Fruit fly (Drosophila melanogaster): ENCODE results near the gene CG7341.

CG7341 gene

DNA sequence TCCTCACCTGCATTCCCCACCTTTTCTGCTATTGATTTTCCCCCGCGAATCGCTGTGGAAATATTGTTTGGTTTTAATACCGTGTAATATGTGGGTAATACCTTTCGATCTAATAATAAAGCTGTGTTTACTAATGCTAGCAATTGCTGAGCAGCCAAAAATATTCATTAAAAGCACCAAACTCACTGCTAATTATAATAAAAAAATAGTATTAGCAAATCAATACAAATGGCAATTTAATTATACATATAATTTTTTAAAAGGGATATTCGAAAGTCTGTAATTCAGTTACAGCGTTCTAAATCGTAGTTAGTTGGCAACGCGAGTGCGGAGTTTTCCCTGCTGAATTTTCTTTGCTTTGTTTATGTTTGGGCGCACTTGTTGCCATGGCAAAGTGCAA, 18.9 kb upstream of the CG7341 start:
- TF ChIP-seq shn (GFP tag; optimal IDR thresholded peaks at IDR 0.05) (no peak), crol (GFP tag; IDR thresholded peaks at IDR 0.05) (no peak), prd (optimal IDR thresholded peaks at IDR 0.05) (no peak), prd (GFP tag; IDR thresholded peaks at IDR 0.05) (no peak; the same call in 2 of the 3 replicates), CG32532 (GFP tag; IDR thresholded peaks at IDR 0.05) (no peak), CG10209 (GFP tag; optimal IDR thresholded peaks at IDR 0.05) (peak; percentile 9), D19B (GFP tag; optimal IDR thresholded peaks at IDR 0.05) (peak; percentile 76), Six4 (GFP tag; optimal IDR thresholded peaks at IDR 0.05) (no peak), gsb-n (tag; optimal IDR thresholded peaks at IDR 0.05) (no peak), CG17612 (GFP tag; IDR thresholded peaks at IDR 0.05) (no peak), Usf (GFP tag; optimal IDR thresholded peaks at IDR 0.05) (no peak), CG9817 (tag; optimal IDR thresholded peaks at IDR 0.05) (no peak), sob (GFP tag; IDR thresholded peaks at IDR 0.05) (no peak), disco-r (GFP tag; optimal IDR thresholded peaks at IDR 0.05) (no peak), CG16779 (GFP tag; IDR thresholded peaks at IDR 0.05) (no peak), Bteb2 (GFP tag; optimal IDR thresholded peaks at IDR 0.05) (no peak), HHEX (GFP tag; optimal IDR thresholded peaks at IDR 0.05) (no peak), Atf3 (GFP tag; optimal IDR thresholded peaks at IDR 0.05) (no peak), CG4707 (GFP tag; optimal IDR thresholded peaks at IDR 0.05) (no peak), Ets65A (GFP tag) (peak; percentile 49), CG7372 (GFP tag; IDR thresholded peaks at IDR 0.05) (no peak), CG15269 (tag; optimal IDR thresholded peaks at IDR 0.05) (peak; percentile 2), run (tag; optimal IDR thresholded peaks at IDR 0.05) (no peak), Hmr (GFP tag; optimal IDR thresholded peaks at IDR 0.05) (no peak), Xrp1 (GFP tag; IDR thresholded peaks at IDR 0.05) (no peak), CG3838 (GFP tag; optimal IDR thresholded peaks at IDR 0.05) (no peak), CG3065 (GFP tag; optimal IDR thresholded peaks at IDR 0.05) (no peak), lov (optimal IDR thresholded peaks at IDR 0.05) (no peak), lov (GFP tag; IDR thresholded peaks at IDR 0.05) (no peak), trh (GFP tag; optimal IDR thresholded peaks at IDR 0.05) (no peak), fd96Cb (tag; optimal IDR thresholded peaks at IDR 0.05) (no peak), CG4854 (GFP tag; optimal IDR thresholded peaks at IDR 0.05) (no peak), p53 (GFP tag; optimal IDR thresholded peaks at IDR 0.05) (no peak), MESR4 (GFP tag; optimal IDR thresholded peaks at IDR 0.05) (no peak), psq (GFP tag; optimal IDR thresholded peaks at IDR 0.05) (no peak), Med (GFP tag) (peak; percentile 49), CG7963 (GFP tag; IDR thresholded peaks at IDR 0.05; ENCODE audit: partially characterized antibody) (no peak), row (GFP tag; IDR thresholded peaks at IDR 0.05) (peak; percentile 55; the same call in 2 of the 3 replicates), jumu (GFP tag; optimal IDR thresholded peaks at IDR 0.05) (no peak), Fer3 (tag; optimal IDR thresholded peaks at IDR 0.05) (no peak), Atf-2 (GFP tag; optimal IDR thresholded peaks at IDR 0.05) (no peak), CG1233 (GFP tag; optimal IDR thresholded peaks at IDR 0.05) (no peak), CG32767 (GFP tag; IDR thresholded peaks at IDR 0.05) (no peak), Optix (GFP tag; IDR thresholded peaks at IDR 0.05) (no peak), CG3407 (GFP tag; optimal IDR thresholded peaks at IDR 0.05) (no peak), CG5180 (GFP tag; optimal IDR thresholded peaks at IDR 0.05) (no peak), C15 (GFP tag; IDR thresholded peaks at IDR 0.05) (no peak), CG18599 (GFP tag; optimal IDR thresholded peaks at IDR 0.05) (no peak), aop (GFP tag; IDR thresholded peaks at IDR 0.05) (no peak), CG9876 (GFP tag; optimal IDR thresholded peaks at IDR 0.05) (no peak), chinmo (GFP tag; IDR thresholded peaks at IDR 0.05; ENCODE audit: partially characterized antibody) (no peak), gem (tag; optimal IDR thresholded peaks at IDR 0.05) (peak; percentile 12)

Measured in whole organism, embryonic.